Worm (Caenorhabditis elegans) whole organism, early embryonic: ENCODE results near the gene C48D1.1.

Experiments used
- B0310.2 ChIP-seq: sonication (generic microtip); optimal IDR thresholded peaks from 2 replicates; lab custom pipeline; 2016; ENCODE audit warnings: mild to moderate bottlenecking, missing genetic modification characterization, missing compliant biosample characterization
- F13C5.2 ChIP-seq: sonication (generic microtip); optimal IDR thresholded peaks from 2 replicates; lab custom pipeline; 2017; ENCODE audit warnings: mild to moderate bottlenecking, missing genetic modification characterization, inconsistent platforms, missing compliant biosample characterization
- aly-1 ChIP-seq: sonication (generic microtip); optimal IDR thresholded peaks from 2 replicates; lab custom pipeline; 2016; ENCODE audit warnings: missing genetic modification characterization, missing compliant biosample characterization
- ama-1 ChIP-seq: fragments of 150-350 bp; optimal IDR thresholded peaks from 2 replicates; lab custom pipeline; 2014
- ceh-13 ChIP-seq: fragments of 200-800 bp; sonication (Bioruptor generic); optimal IDR thresholded peaks from 2 replicates; lab custom pipeline; 2018; ENCODE audit warnings: mild to moderate bottlenecking, missing genetic modification characterization, missing compliant biosample characterization
- ceh-36 ChIP-seq: sonication (generic microtip); optimal IDR thresholded peaks from 2 replicates; lab custom pipeline; 2016; ENCODE audit warnings: missing genetic modification characterization, inconsistent platforms, missing compliant biosample characterization
- ets-7 ChIP-seq: sonication (generic microtip); optimal IDR thresholded peaks from 2 replicates; lab custom pipeline; 2016; ENCODE audit warnings: missing genotype, missing genetic modification characterization, missing compliant biosample characterization
- flt-1 ChIP-seq: fragments of 200-800 bp; sonication (Bioruptor generic); IDR thresholded peaks from 2 replicates; pipeline ENCODE4 v1.3.6; 2022; ENCODE audit warnings: missing genetic modification characterization, missing compliant biosample characterization
- hmbx-1 ChIP-seq: sonication (generic microtip); optimal IDR thresholded peaks from 2 replicates; lab custom pipeline; 2016; ENCODE audit warnings: mild to moderate bottlenecking, missing genetic modification characterization, missing compliant biosample characterization
- hmg-4 ChIP-seq: fragments of 200-800 bp; sonication (Bioruptor generic); optimal IDR thresholded peaks from 2 replicates; lab custom pipeline; 2018; ENCODE audit warnings: mild to moderate bottlenecking, missing genetic modification characterization, missing compliant biosample characterization
- hnd-1 ChIP-seq: sonication (generic microtip); optimal IDR thresholded peaks from 2 replicates; lab custom pipeline; 2016; ENCODE audit warnings: missing genetic modification characterization, missing compliant biosample characterization
- pes-1 ChIP-seq: fragments of 200-800 bp; sonication (Bioruptor generic); IDR thresholded peaks from 2 replicates; pipeline ENCODE4 v1.3.6; 2022; ENCODE audit warnings: missing genetic modification reagents, missing genetic modification characterization, missing compliant biosample characterization
- scrt-1 ChIP-seq: fragments of 200-800 bp; sonication (Bioruptor generic); IDR thresholded peaks from 2 replicates; pipeline ENCODE4 v1.3.6; 2022; ENCODE audit warnings: missing genetic modification characterization, missing compliant biosample characterization
- sea-1 ChIP-seq: fragments of 200-800 bp; sonication (Bioruptor generic); conservative IDR thresholded peaks from 2 replicates; pipeline ENCODE4 v1.3.6; 2022; ENCODE audit warnings: missing genetic modification characterization, missing compliant biosample characterization
- tbx-11 ChIP-seq: fragments of 200-800 bp; sonication (Bioruptor generic); IDR thresholded peaks from 2 replicates; pipeline ENCODE4 v1.3.6; 2022; ENCODE audit warnings: missing genetic modification characterization, missing compliant biosample characterization
- tbx-37 ChIP-seq: fragments of 200-800 bp; sonication (Bioruptor generic); conservative IDR thresholded peaks from 2 replicates; pipeline ENCODE4 v1.3.6; 2022; ENCODE audit warnings: missing genetic modification reagents, missing genetic modification characterization, missing compliant biosample characterization
- tra-4 ChIP-seq: sonication (generic microtip); optimal IDR thresholded peaks from 2 replicates; lab custom pipeline; 2017; ENCODE audit warnings: missing genetic modification characterization, missing compliant biosample characterization

Gene C48D1.1

DNA sequence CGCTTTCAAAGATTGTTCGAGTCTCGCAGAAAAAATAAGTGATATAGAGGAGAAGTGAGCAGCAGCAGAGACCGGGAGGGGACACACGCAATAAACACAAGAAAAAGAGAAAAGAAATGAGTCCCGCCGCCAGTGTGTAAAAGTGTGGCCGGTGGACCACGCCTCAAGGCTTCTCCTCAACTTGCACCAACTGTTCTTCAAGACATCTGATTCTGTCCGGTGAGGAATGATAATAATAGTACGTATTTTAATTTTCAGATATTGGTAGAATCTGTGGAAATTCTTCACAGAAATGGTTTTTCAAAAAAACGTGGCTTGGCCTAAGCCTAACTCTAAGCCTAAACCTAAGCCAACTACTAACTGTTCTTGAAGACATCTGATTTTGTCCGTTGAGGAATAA, 17.9 kb downstream of the C48D1.1 start, which contains the start of gene lev-1:
Gene lev-1, minus strand, starts transcription at position 101 of the 400 bp plus-strand sequence.
- TF ChIP-seq F13C5.2, result peak; percentile 8
- no peak for TF ChIP-seq pes-1
- TF ChIP-seq ama-1 (lab: Kevin White, UChicago), result no peak
- TF ChIP-seq flt-1 (GFP tag; lab: Robert Waterston, UW), result no peak

DNA sequence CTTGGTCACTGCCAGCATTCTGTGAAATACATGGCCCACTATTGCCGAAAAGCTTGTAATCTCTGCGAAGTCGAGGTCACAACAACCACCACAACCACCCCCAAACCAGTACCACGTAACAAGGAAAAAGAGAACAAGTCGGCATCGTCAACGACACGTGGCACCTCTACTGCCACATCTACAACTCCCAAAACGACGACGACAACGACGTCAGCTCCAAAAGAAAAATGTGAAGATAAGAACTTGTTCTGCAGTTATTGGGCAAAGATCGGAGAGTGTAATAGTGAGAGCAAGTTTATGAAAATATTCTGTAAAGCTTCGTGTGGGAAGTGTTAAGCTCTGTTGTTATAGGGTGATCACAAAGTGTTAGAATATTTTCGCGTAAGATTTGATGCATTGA, 23.8 kb downstream of the C48D1.1 start:
- TF ChIP-seq ama-1 (lab: Kevin White, UChicago) (no peak), tbx-37 (no peak), hmbx-1 (tag; lab: Kevin White, UChicago) (no peak), tbx-11 (GFP tag; lab: Robert Waterston, UW) (no peak), hmg-4 (no peak), flt-1 (GFP tag; lab: Robert Waterston, UW) (no peak), ets-7 (tag; lab: Kevin White, UChicago) (no peak), ceh-36 (no peak), pes-1 (no peak), aly-1 (tag; lab: Kevin White, UChicago) (no peak), tra-4 (no peak), B0310.2 (tag; lab: Kevin White, UChicago) (no peak), ceh-13 (no peak), hnd-1 (no peak)

DNA sequence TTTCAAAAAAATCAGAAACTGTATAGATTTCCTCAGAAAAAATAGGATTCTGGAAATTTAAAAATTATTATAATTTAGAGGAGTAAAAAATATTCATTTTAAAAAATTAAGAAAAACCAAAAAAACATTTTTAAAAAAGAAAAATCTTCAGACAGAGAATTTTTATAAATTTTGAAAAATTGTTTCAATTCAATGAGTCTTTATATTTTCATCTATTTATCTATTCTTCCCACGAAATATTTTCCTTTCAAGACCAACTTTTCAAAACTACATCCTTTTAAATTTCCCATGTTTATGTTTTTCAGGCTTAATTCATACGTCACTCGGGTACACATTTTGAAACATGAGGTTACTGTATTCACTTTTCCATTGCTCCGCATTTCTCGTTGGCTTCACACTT, 26.9 kb downstream of the C48D1.1 start, which contains the start of gene nas-14:
Gene nas-14, plus strand, starts transcription at position 301 of the 400 bp plus-strand sequence.
- no peak for TF ChIP-seq F13C5.2
- no peak for TF ChIP-seq B0310.2 (tag; lab: Kevin White, UChicago)
- no peak for TF ChIP-seq flt-1 (GFP tag; lab: Robert Waterston, UW)
- TF ChIP-seq hnd-1, result no peak
- no peak for TF ChIP-seq tbx-37
- no peak for TF ChIP-seq tbx-11 (GFP tag; lab: Robert Waterston, UW)
- no peak for TF ChIP-seq aly-1 (tag; lab: Kevin White, UChicago)

DNA sequence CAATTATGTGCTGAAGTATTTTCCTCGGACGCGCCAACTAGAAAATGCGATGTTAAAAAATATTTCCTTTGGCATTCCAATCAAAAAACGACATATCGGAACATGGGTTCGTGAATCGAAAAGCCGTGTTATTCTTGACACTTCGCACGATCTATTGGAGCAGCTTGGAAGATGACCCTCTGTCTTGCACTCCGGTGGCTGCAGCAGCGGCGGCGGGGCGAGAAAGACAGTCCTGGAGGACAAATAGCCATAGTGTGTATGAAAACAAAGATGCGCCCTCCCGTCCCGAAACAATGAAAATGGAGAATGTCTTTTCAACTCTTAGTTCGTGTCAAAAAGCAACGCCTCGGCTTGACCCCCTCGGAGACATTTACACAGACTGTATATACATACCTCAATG, 29.6 kb downstream of the C48D1.1 start:
- no peak for TF ChIP-seq tbx-37
- TF ChIP-seq ama-1 (lab: Kevin White, UChicago), result no peak
- no peak for TF ChIP-seq hnd-1
- TF ChIP-seq scrt-1, result no peak
- no peak for TF ChIP-seq pes-1
- TF ChIP-seq B0310.2 (tag; lab: Kevin White, UChicago), result no peak
- TF ChIP-seq flt-1 (GFP tag; lab: Robert Waterston, UW), result no peak
- no peak for TF ChIP-seq F13C5.2
- TF ChIP-seq hmg-4, result no peak
- no peak for TF ChIP-seq sea-1
- TF ChIP-seq tbx-11 (GFP tag; lab: Robert Waterston, UW), result no peak
- no peak for TF ChIP-seq ceh-36
- TF ChIP-seq hmbx-1 (tag; lab: Kevin White, UChicago), result no peak

DNA sequence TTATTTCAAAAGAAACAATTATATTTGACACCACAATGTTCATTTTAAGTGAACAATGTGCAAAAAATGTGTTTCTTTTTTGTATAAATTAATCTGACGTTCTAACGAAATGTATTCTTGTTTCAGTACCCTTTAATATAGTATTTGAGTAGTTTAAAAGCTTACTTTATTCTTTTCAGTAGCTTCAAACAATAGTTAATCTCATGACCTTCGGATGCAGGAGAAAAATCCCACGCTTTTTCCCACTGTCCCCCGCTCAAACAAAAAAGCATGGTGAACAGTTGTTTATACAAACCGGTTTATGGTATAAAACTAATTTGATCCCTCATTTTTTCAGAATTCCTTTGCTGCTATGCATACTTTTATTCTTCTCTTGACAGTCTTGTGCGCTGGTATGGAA, 32.0 kb downstream of the C48D1.1 start, which contains the start of gene scl-14:
Gene scl-14, plus strand, starts transcription at position 301 of the 400 bp plus-strand sequence.
- no peak for TF ChIP-seq ceh-36
- TF ChIP-seq flt-1 (GFP tag; lab: Robert Waterston, UW), result no peak
- TF ChIP-seq sea-1, result no peak
- TF ChIP-seq aly-1 (tag; lab: Kevin White, UChicago), result no peak

DNA sequence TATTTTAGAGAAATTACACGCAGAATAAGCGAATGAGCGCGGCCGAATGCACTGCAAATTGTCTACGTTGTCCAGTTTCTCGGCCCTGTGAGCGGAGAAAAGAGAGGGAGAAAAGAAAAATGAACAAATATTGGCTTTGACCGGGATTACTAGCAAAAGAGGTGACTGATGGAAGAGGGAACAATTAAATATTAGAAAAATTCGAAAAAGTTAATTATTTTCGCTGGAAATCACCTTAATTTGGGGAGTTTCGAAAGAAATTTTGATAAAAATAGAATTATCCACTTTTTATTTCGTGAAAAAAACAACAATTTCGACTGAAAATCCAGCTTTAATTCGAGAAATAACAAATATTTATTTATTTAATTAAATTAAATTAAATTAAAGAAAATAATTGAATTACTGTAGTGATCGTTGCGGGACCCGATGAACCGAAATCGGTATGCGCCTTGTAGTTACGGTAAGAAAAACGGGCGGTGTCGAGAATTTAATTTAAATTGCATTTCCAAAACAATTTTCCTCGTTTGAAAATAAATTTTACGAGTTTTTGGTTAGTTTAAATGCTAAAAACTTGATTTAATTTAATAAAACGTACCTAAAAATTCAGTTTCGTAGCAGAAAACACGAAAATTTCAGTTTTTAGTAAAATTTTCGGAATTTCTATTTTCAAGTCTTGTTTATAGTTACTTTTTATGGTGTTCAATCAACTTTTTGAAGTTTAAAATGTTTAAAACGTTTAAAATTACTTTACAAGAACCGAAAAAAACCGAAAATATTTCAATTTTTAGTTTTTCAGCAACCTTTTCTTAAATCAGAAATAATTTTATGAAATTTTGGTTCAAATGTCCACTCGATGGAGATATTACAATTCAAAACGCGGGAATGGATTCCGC, 42.5 kb downstream of the C48D1.1 start, which contains the start of the genes crld-1 and msh-5:
Gene crld-1, minus strand, starts transcription at position 51 of the 893 bp plus-strand sequence.
Gene msh-5, plus strand, starts transcription at position 843 of the 893 bp plus-strand sequence.
- TF ChIP-seq B0310.2 (tag; lab: Kevin White, UChicago), result no peak
- no peak for TF ChIP-seq hnd-1
- no peak for TF ChIP-seq flt-1 (GFP tag; lab: Robert Waterston, UW)
- TF ChIP-seq tbx-11 (GFP tag; lab: Robert Waterston, UW), result no peak
- TF ChIP-seq hmbx-1 (tag; lab: Kevin White, UChicago), result no peak

DNA sequence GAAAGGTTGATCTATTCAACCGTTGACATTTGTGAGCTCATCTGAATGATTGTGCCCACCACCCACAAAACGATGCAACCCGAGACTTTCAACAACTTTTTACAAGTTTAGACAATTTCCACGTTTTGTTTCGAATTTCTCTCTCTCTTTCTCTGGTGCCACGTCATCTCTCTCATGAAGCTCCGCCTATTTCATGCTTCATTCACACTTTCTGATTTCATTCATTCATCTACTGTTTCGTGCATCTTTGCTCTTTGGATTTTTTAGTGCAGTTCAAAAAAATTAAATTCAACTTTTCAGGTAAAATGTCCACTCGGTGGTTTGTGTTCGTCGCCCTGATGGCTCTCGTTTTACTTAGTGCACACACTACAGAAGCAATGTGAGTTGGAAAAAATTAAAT, 47.9 kb downstream of the C48D1.1 start, which contains the start of gene nlp-79:
Gene nlp-79, plus strand, starts transcription at position 301 of the 400 bp plus-strand sequence.
- TF ChIP-seq sea-1 (no peak), hnd-1 (no peak)
